Worm (Caenorhabditis elegans): ENCODE measurements around the gene dap-3.
A peak's percentile ranks its signal among the peaks of the same experiment; 100 is the strongest.

dap-3 gene

ce11 chrII:10537988-10538387 is 42.9 kb upstream of the dap-3 start:
- TF ChIP-seq unc-86 (tag; optimal IDR thresholded peaks at IDR 0.05) (peak; percentile 26), nfya-1 (tag; optimal IDR thresholded peaks at IDR 0.05) (no peak), dve-1 (tag; optimal IDR thresholded peaks at IDR 0.05) (no peak), ceh-6 (GFP tag; optimal IDR thresholded peaks at IDR 0.05) (no peak), ttx-3 (tag; optimal IDR thresholded peaks at IDR 0.05) (peak; percentile 4), pha-4 (tag; optimal IDR thresholded peaks at IDR 0.05) (no peak), hlh-8 (tag; optimal IDR thresholded peaks at IDR 0.05) (peak; percentile 26), ceh-9 (tag; optimal IDR thresholded peaks at IDR 0.05) (no peak), pat-9 (tag; optimal IDR thresholded peaks at IDR 0.05) (no peak), sox-2 (GFP tag; IDR thresholded peaks at IDR 0.05) (no peak), Y22D7AL.16 (tag; optimal IDR thresholded peaks at IDR 0.05) (no peak), T23F11.4 (GFP tag; optimal IDR thresholded peaks at IDR 0.05) (no peak), fkh-10 (GFP tag; optimal IDR thresholded peaks at IDR 0.05) (no peak), ceh-18 (tag; optimal IDR thresholded peaks at IDR 0.05) (no peak), eyg-1 (tag; optimal IDR thresholded peaks at IDR 0.05) (no peak), syd-9 (tag; optimal IDR thresholded peaks at IDR 0.05) (no peak), ceh-22 (tag; optimal IDR thresholded peaks at IDR 0.05) (no peak), hlh-15 (tag; optimal IDR thresholded peaks at IDR 0.05) (no peak), ceh-48 (tag; optimal IDR thresholded peaks at IDR 0.05) (no peak), pag-3 (tag; optimal IDR thresholded peaks at IDR 0.05; ENCODE audit: borderline replicate concordance) (no peak), ceh-34 (tag; optimal IDR thresholded peaks at IDR 0.05) (no peak), ceh-24 (tag; optimal IDR thresholded peaks at IDR 0.05) (no peak), odd-2 (tag; optimal IDR thresholded peaks at IDR 0.05) (no peak), dmd-4 (tag; optimal IDR thresholded peaks at IDR 0.05; ENCODE audit: borderline replicate concordance) (no peak), ahr-1 (tag; optimal IDR thresholded peaks at IDR 0.05) (no peak), npax-4 (tag; optimal IDR thresholded peaks at IDR 0.05) (no peak), rnt-1 (tag; optimal IDR thresholded peaks at IDR 0.05) (no peak), ets-4 (tag; optimal IDR thresholded peaks at IDR 0.05) (peak; percentile 53), F13H6.1 (tag; optimal IDR thresholded peaks at IDR 0.05) (peak; percentile 36), mec-3 (tag; optimal IDR thresholded peaks at IDR 0.05; ENCODE audit: borderline replicate concordance) (no peak), hlh-30 (tag; optimal IDR thresholded peaks at IDR 0.05; ENCODE audit: insufficient read depth) (no peak), ceh-14 (tag; optimal IDR thresholded peaks at IDR 0.05) (no peak), fax-1 (tag; optimal IDR thresholded peaks at IDR 0.05) (no peak), unc-55 (GFP tag; optimal IDR thresholded peaks at IDR 0.05) (no peak), K09A11.1 (tag; optimal IDR thresholded peaks at IDR 0.05; ENCODE audit: insufficient read depth) (no peak), ceh-19 (GFP tag; optimal IDR thresholded peaks at IDR 0.05) (no peak), nhr-11 (tag; optimal IDR thresholded peaks at IDR 0.05) (no peak), tbx-2 (tag; optimal IDR thresholded peaks at IDR 0.05) (peak; percentile 83), pqm-1 (tag; optimal IDR thresholded peaks at IDR 0.05) (no peak), lim-6 (tag; optimal IDR thresholded peaks at IDR 0.05) (peak; percentile 34), elt-4 (tag; optimal IDR thresholded peaks at IDR 0.05) (no peak), ceh-31 (tag; optimal IDR thresholded peaks at IDR 0.05) (peak; percentile 83), ceh-45 (GFP tag; IDR thresholded peaks at IDR 0.05) (no peak), nhr-232 (tag; optimal IDR thresholded peaks at IDR 0.05) (no peak), gmeb-2 (tag; optimal IDR thresholded peaks at IDR 0.05) (no peak), unc-3 (GFP tag; conservative IDR thresholded peaks at IDR 0.05) (no peak), unc-3 (tag; optimal IDR thresholded peaks at IDR 0.05) (no peak), C38D4.7 (GFP tag; optimal IDR thresholded peaks at IDR 0.05) (no peak), zip-5 (tag; optimal IDR thresholded peaks at IDR 0.05) (peak; percentile 70), lin-11 (tag; optimal IDR thresholded peaks at IDR 0.05) (no peak), hlh-13 (GFP tag; optimal IDR thresholded peaks at IDR 0.05) (no peak), pha-2 (tag; optimal IDR thresholded peaks at IDR 0.05) (no peak), elt-2 (tag; optimal IDR thresholded peaks at IDR 0.05) (peak; percentile 40), tbx-7 (tag; optimal IDR thresholded peaks at IDR 0.05) (peak; percentile 68)
